Fruit fly (Drosophila melanogaster) S2 (cell line): Measurements from ENCODE around the gene CG9919.

Source experiments
- CG8478 ChIP-seq: fragments of >200 bp; optimal IDR thresholded peaks from 2 replicates; lab custom pipeline; 2018
- CTCF ChIP-seq, 2 experiments: fragments of >200 bp; optimal IDR thresholded peaks; 2 replicates each; lab custom pipeline; 2018

The CG9919 gene

dm6 chrX:16330659-16331058 lies at the start of gene CG9919:
TSS of gene CG9919 (minus strand) at chrX:16330759.
- TF ChIP-seq CTCF (optimal IDR thresholded peaks at IDR 0.05; lab: Kevin White, UChicago) (no peak), CG8478 (lab: Kevin White, UChicago) (no peak)

- no peak for TF ChIP-seq CTCF (optimal IDR thresholded peaks at IDR 0.05; lab: Kevin White, UChicago)
- TF ChIP-seq CG8478 (lab: Kevin White, UChicago): no peak
These were observed 43.5 kb upstream of the CG9919 start for dm6 chrX:16374059-16374458.

dm6 chrX:16373541-16373940 lies 43.0 kb upstream of the CG9919 start:
- TF ChIP-seq CTCF (optimal IDR thresholded peaks at IDR 0.05; lab: Kevin White, UChicago) (no peak), CG8478 (lab: Kevin White, UChicago) (no peak)

- TF ChIP-seq CTCF (optimal IDR thresholded peaks at IDR 0.05; lab: Kevin White, UChicago): no peak
- no peak for TF ChIP-seq CG8478 (lab: Kevin White, UChicago)
These were observed 42.2 kb upstream of the CG9919 start, which contains the start of gene Fur2 for dm6 chrX:16372492-16373350. TSS of gene Fur2 (plus strand) at chrX:16373086.

dm6 chrX:16371923-16372322 lies 41.4 kb upstream of the CG9919 start:
- TF ChIP-seq CTCF (optimal IDR thresholded peaks at IDR 0.05; lab: Kevin White, UChicago) (no peak), CG8478 (lab: Kevin White, UChicago) (no peak)

- TF ChIP-seq CG8478 (lab: Kevin White, UChicago) (no peak), CTCF (optimal IDR thresholded peaks at IDR 0.05; lab: Kevin White, UChicago) (no peak)
These were observed 38.0 kb upstream of the CG9919 start for dm6 chrX:16368585-16368984.

- TF ChIP-seq CTCF (optimal IDR thresholded peaks at IDR 0.05; lab: Kevin White, UChicago) (no peak), CG8478 (lab: Kevin White, UChicago) (no peak)
These were observed 30.7 kb upstream of the CG9919 start, which contains the start of gene nonA for dm6 chrX:16361306-16361705. TSS of gene nonA (plus strand) at chrX:16361569.

- TF ChIP-seq CTCF (optimal IDR thresholded peaks at IDR 0.05; lab: Kevin White, UChicago) (no peak), CG8478 (lab: Kevin White, UChicago) (no peak)
These were observed 28.2 kb upstream of the CG9919 start, which contains the start of the genes U2af50 and PIG-Q for dm6 chrX:16358670-16359320. TSS of gene U2af50 (minus strand) at chrX:16359039. TSS of gene PIG-Q (plus strand) at chrX:16359143.

- TF ChIP-seq CTCF (optimal IDR thresholded peaks at IDR 0.05; lab: Kevin White, UChicago) (no peak), CG8478 (lab: Kevin White, UChicago) (no peak)
These were observed 19.5 kb upstream of the CG9919 start, which contains the start of gene sl for dm6 chrX:16350062-16350461. TSS of gene sl (plus strand) at chrX:16350315.

dm6 chrX:16335107-16335642 lies 4.6 kb upstream of the CG9919 start:
- TF ChIP-seq CG8478 (lab: Kevin White, UChicago) (no peak), CTCF (optimal IDR thresholded peaks at IDR 0.05; lab: Kevin White, UChicago) (no peak)

dm6 chrX:16334251-16334860 lies 3.8 kb upstream of the CG9919 start:
- TF ChIP-seq CTCF (optimal IDR thresholded peaks at IDR 0.05; lab: Kevin White, UChicago) (no peak), CG8478 (lab: Kevin White, UChicago) (no peak)

dm6 chrX:16333434-16334141 lies 3.0 kb upstream of the CG9919 start, which contains the start of the genes CG9921 and Dsp1:
TSS of gene CG9921 (minus strand) at chrX:16333600.
TSS of gene Dsp1 (plus strand) at chrX:16333612.
- no peak for TF ChIP-seq CG8478 (lab: Kevin White, UChicago)
- TF ChIP-seq CTCF (optimal IDR thresholded peaks at IDR 0.05; lab: Kevin White, UChicago): no peak

- TF ChIP-seq CTCF (optimal IDR thresholded peaks at IDR 0.05; lab: Kevin White, UChicago) (no peak), CG8478 (lab: Kevin White, UChicago) (no peak)
These were observed 2.2 kb upstream of the CG9919 start for dm6 chrX:16332615-16333288.
